Fruit fly (Drosophila melanogaster) whole organism, embryonic: Measurements from ENCODE around the gene kirre.

Source experiments
- B-H1 ChIP-seq: fragments of 200-800 bp; sonication (Bioruptor generic); IDR thresholded peaks from 3 replicates; pipeline ENCODE4 v1.3.6; 2022; ENCODE audit warnings: missing biosample characterization, missing genetic modification characterization
- B-H2 ChIP-seq: fragments of 200-800 bp; sonication (Bioruptor generic); optimal IDR thresholded peaks from 2 replicates; lab custom pipeline; 2018; ENCODE audit warnings: missing biosample characterization, mild to moderate bottlenecking, missing genetic modification characterization
- BtbVII ChIP-seq: fragments of 200-800 bp; sonication (Bioruptor generic); optimal IDR thresholded peaks from 3 replicates; lab custom pipeline; 2017; ENCODE audit warnings: missing biosample characterization, mild to moderate bottlenecking, missing genetic modification characterization
- CG10274 ChIP-seq: fragments of 200-800 bp; sonication (Bioruptor generic); optimal IDR thresholded peaks from 3 replicates; lab custom pipeline; 2017; ENCODE audit warnings: missing biosample characterization, mild to moderate bottlenecking, missing genetic modification characterization
- CG10543 ChIP-seq: fragments of 200-800 bp; sonication (Bioruptor generic); optimal IDR thresholded peaks from 3 replicates; lab custom pipeline; 2017; ENCODE audit warnings: missing biosample characterization, mild to moderate bottlenecking, missing genetic modification characterization, moderate library complexity
- CG10654 ChIP-seq: fragments of 200-800 bp; sonication (Bioruptor generic); optimal IDR thresholded peaks from 2 replicates; lab custom pipeline; 2016; ENCODE audit warnings: missing biosample characterization, missing genetic modification characterization
- CG11398 ChIP-seq: fragments of 200-800 bp; sonication (Bioruptor generic); optimal IDR thresholded peaks from 2 replicates; lab custom pipeline; 2016; ENCODE audit warnings: missing biosample characterization, missing genetic modification characterization
- CG11560 ChIP-seq: fragments of 200-800 bp; sonication (Bioruptor generic); IDR thresholded peaks from 3 replicates; pipeline ENCODE4 v1.3.6; 2022; ENCODE audit warnings: missing biosample characterization, missing genetic modification characterization
- CG13424 ChIP-seq: fragments of 200-800 bp; sonication (Bioruptor generic); optimal IDR thresholded peaks from 2 replicates; lab custom pipeline; 2019; ENCODE audit warnings: missing biosample characterization, mild to moderate bottlenecking, missing genetic modification characterization, moderate library complexity
- CG15073 ChIP-seq: fragments of 200-800 bp; sonication (Bioruptor generic); optimal IDR thresholded peaks from 2 replicates; lab custom pipeline; 2016; ENCODE audit warnings: missing biosample characterization, missing genetic modification characterization
- CG15514 ChIP-seq: fragments of 200-800 bp; sonication (Bioruptor generic); optimal IDR thresholded peaks from 3 replicates; lab custom pipeline; 2017; ENCODE audit warnings: missing biosample characterization, missing genetic modification characterization, mild to moderate bottlenecking, moderate library complexity, missing genetic modification reagents
- CG16813 ChIP-seq: fragments of 200-800 bp; sonication (Bioruptor generic); IDR thresholded peaks from 3 replicates; pipeline ENCODE4 v1.3.6; 2022; ENCODE audit warnings: missing biosample characterization, missing genetic modification characterization; ENCODE audit not compliant: partially characterized antibody
- CG17328 ChIP-seq: fragments of 200-800 bp; sonication (Bioruptor generic); IDR thresholded peaks from 2 replicates; pipeline ENCODE4 v1.3.6; 2022; ENCODE audit warnings: missing biosample characterization, missing genetic modification characterization
- CG17802 ChIP-seq: fragments of 200-800 bp; sonication (Bioruptor generic); optimal IDR thresholded peaks from 2 replicates; lab custom pipeline; 2018; ENCODE audit warnings: missing biosample characterization, mild to moderate bottlenecking, missing genetic modification characterization, moderate library complexity
- CG2202 ChIP-seq: fragments of 200-800 bp; sonication (Bioruptor generic); optimal IDR thresholded peaks from 2 replicates; lab custom pipeline; 2018; ENCODE audit warnings: missing biosample characterization, mild to moderate bottlenecking, missing genetic modification characterization
- CG32532 ChIP-seq: fragments of 200-800 bp; sonication (Bioruptor generic); IDR thresholded peaks from 2 replicates; pipeline ENCODE4 v1.3.6; 2022; ENCODE audit warnings: missing biosample characterization, missing genetic modification characterization
- CG3995 ChIP-seq: fragments of 200-800 bp; sonication (Bioruptor generic); optimal IDR thresholded peaks from 3 replicates; lab custom pipeline; 2016; ENCODE audit warnings: missing biosample characterization, missing genetic modification characterization
- CG4360 ChIP-seq: fragments of 200-800 bp; sonication (Bioruptor generic); IDR thresholded peaks from 2 replicates; pipeline ENCODE4 v1.3.6; 2022; ENCODE audit warnings: missing biosample characterization, missing genetic modification characterization
- CG7372 ChIP-seq: fragments of 200-800 bp; sonication (Bioruptor generic); IDR thresholded peaks from 2 replicates; pipeline ENCODE4 v1.3.6; 2022; ENCODE audit warnings: missing biosample characterization, missing genetic modification characterization
- HHEX ChIP-seq: fragments of 200-800 bp; sonication (Bioruptor generic); optimal IDR thresholded peaks from 3 replicates; lab custom pipeline; 2017; ENCODE audit warnings: missing biosample characterization, mild to moderate bottlenecking, missing genetic modification characterization, missing genetic modification reagents
- MESR4 ChIP-seq: fragments of 200-800 bp; sonication (Bioruptor generic); optimal IDR thresholded peaks from 2 replicates; lab custom pipeline; 2018; ENCODE audit warnings: missing biosample characterization, mild to moderate bottlenecking, missing genetic modification characterization, moderate library complexity
- Ptx1 ChIP-seq: fragments of 200-800 bp; sonication (Bioruptor generic); IDR thresholded peaks from 2 replicates; pipeline ENCODE4 v1.3.6; 2022; ENCODE audit warnings: missing biosample characterization, missing genetic modification characterization
- Scr ChIP-seq: fragments of 200-800 bp; sonication (Bioruptor generic); IDR thresholded peaks from 2 replicates; pipeline ENCODE4 v1.3.6; 2022; ENCODE audit warnings: missing biosample characterization, missing genetic modification characterization; ENCODE audit not compliant: partially characterized antibody
- Sin3A ChIP-seq: fragments of >200 bp; optimal IDR thresholded peaks from 2 replicates; lab custom pipeline; 2018
- Stat92E ChIP-seq, 3 experiments: fragments of >200 bp in 2 of 3; fragments of 200-800 bp in 1 of 3; sonication (Bioruptor generic) in 1 of 3; optimal IDR thresholded peaks; 2 replicates each; lab custom pipeline; 2017 to 2019; ENCODE audit warnings: missing biosample characterization in 3 of 3, missing genetic modification characterization in 3 of 3, mild to moderate bottlenecking in 1 of 3, moderate library complexity in 1 of 3
- Taf1 ChIP-seq: fragments of 200-800 bp; sonication (Bioruptor generic); IDR thresholded peaks from 2 replicates; pipeline ENCODE4 v1.3.6; 2022; ENCODE audit warnings: missing biosample characterization, missing genetic modification characterization
- Trl ChIP-seq, 3 experiments: fragments of >200 bp in 2 of 3; fragments of 200-800 bp in 1 of 3; sonication (Bioruptor generic) in 1 of 3; optimal IDR thresholded peaks; 2 replicates in 1 of 3; 3 replicates in 2 of 3; lab custom pipeline; 2016 to 2017; ENCODE audit warnings: missing biosample characterization in 1 of 3, missing genetic modification characterization in 1 of 3
- abd-A ChIP-seq: fragments of 200-800 bp; sonication (Bioruptor generic); optimal IDR thresholded peaks from 3 replicates; lab custom pipeline; 2019; ENCODE audit warnings: missing biosample characterization, mild to moderate bottlenecking, missing genetic modification characterization, moderate library complexity
- aop ChIP-seq: fragments of 200-800 bp; sonication (Bioruptor generic); IDR thresholded peaks from 2 replicates; pipeline ENCODE4 v1.3.6; 2022; ENCODE audit warnings: missing biosample characterization, missing genetic modification characterization
- ara ChIP-seq: fragments of 200-800 bp; sonication (Bioruptor generic); IDR thresholded peaks from 2 replicates; pipeline ENCODE4 v1.3.6; 2022; ENCODE audit warnings: missing biosample characterization, missing genetic modification characterization
- bsh ChIP-seq, 2 experiments: fragments of 200-800 bp; sonication (Bioruptor generic); optimal IDR thresholded peaks; 2 replicates each; lab custom pipeline; 2017 to 2018; ENCODE audit warnings: mild to moderate bottlenecking in 2 of 2, missing biosample characterization in 2 of 2, missing genetic modification characterization in 2 of 2, moderate library complexity in 1 of 2
- chinmo ChIP-seq: fragments of 200-800 bp; sonication (Bioruptor generic); IDR thresholded peaks from 4 replicates; pipeline ENCODE4 v1.3.6; 2022; ENCODE audit warnings: missing biosample characterization, missing genetic modification characterization; ENCODE audit not compliant: partially characterized antibody
- ci ChIP-seq: fragments of 200-800 bp; sonication (Bioruptor generic); IDR thresholded peaks from 3 replicates; pipeline ENCODE4 v1.3.6; 2022; ENCODE audit warnings: missing biosample characterization, missing genetic modification characterization
- dmrt11E ChIP-seq: fragments of 200-800 bp; sonication (Bioruptor generic); optimal IDR thresholded peaks from 3 replicates; lab custom pipeline; 2018; ENCODE audit warnings: missing biosample characterization, mild to moderate bottlenecking, missing genetic modification characterization, moderate library complexity
- dysf ChIP-seq: fragments of 200-800 bp; sonication (Bioruptor generic); IDR thresholded peaks from 3 replicates; pipeline ENCODE4 v1.3.6; 2022; ENCODE audit warnings: missing biosample characterization, missing genetic modification characterization
- grn ChIP-seq: fragments of 200-800 bp; sonication (Bioruptor generic); optimal IDR thresholded peaks from 3 replicates; lab custom pipeline; 2017; ENCODE audit warnings: missing biosample characterization, missing genetic modification characterization
- h ChIP-seq: fragments of >200 bp; optimal IDR thresholded peaks from 2 replicates; lab custom pipeline; 2017
- kay ChIP-seq: fragments of 200-800 bp; sonication (Bioruptor generic); optimal IDR thresholded peaks from 2 replicates; lab custom pipeline; 2016; ENCODE audit warnings: missing biosample characterization, missing genetic modification characterization
- lilli ChIP-seq: fragments of 200-800 bp; sonication (Bioruptor generic); optimal IDR thresholded peaks from 3 replicates; lab custom pipeline; 2016; ENCODE audit warnings: missing biosample characterization, missing genetic modification characterization
- nom ChIP-seq: fragments of 200-800 bp; sonication (Bioruptor generic); optimal IDR thresholded peaks from 2 replicates; lab custom pipeline; 2017; ENCODE audit warnings: missing biosample characterization, missing genetic modification characterization, mild to moderate bottlenecking, moderate library complexity, missing genetic modification reagents
- phol ChIP-seq: fragments of 200-800 bp; sonication (Bioruptor generic); optimal IDR thresholded peaks from 3 replicates; lab custom pipeline; 2018; ENCODE audit warnings: missing biosample characterization, mild to moderate bottlenecking, missing genetic modification characterization, moderate library complexity
- pros ChIP-seq: fragments of 200-800 bp; sonication (Bioruptor generic); optimal IDR thresholded peaks from 3 replicates; lab custom pipeline; 2019; ENCODE audit warnings: missing biosample characterization, mild to moderate bottlenecking, missing genetic modification characterization, moderate library complexity
- row ChIP-seq: fragments of 200-800 bp; sonication (Bioruptor generic); IDR thresholded peaks from 3 replicates; pipeline ENCODE4 v1.3.6; 2022; ENCODE audit warnings: missing biosample characterization, missing genetic modification characterization
- sens ChIP-seq: fragments of 200-800 bp; sonication (Bioruptor generic); peaks from one replicate; lab custom pipeline; 2016; ENCODE audit warnings: missing biosample characterization, missing genetic modification characterization
- sim ChIP-seq: fragments of 200-800 bp; sonication (Bioruptor generic); IDR thresholded peaks from 2 replicates; pipeline ENCODE4 v1.3.6; 2022; ENCODE audit warnings: missing biosample characterization, missing genetic modification characterization
- sqz ChIP-seq: fragments of 200-800 bp; sonication (Bioruptor generic); optimal IDR thresholded peaks from 3 replicates; lab custom pipeline; 2018; ENCODE audit warnings: missing biosample characterization, mild to moderate bottlenecking, missing genetic modification characterization
- ssp ChIP-seq: fragments of 200-800 bp; sonication (Bioruptor generic); IDR thresholded peaks from 2 replicates; pipeline ENCODE4 v1.3.6; 2022; ENCODE audit warnings: missing biosample characterization, missing genetic modification characterization
- toy ChIP-seq: fragments of 200-800 bp; sonication (Bioruptor generic); IDR thresholded peaks from 2 replicates; pipeline ENCODE4 v1.3.6; 2022; ENCODE audit warnings: missing biosample characterization, missing genetic modification characterization
- twi ChIP-seq: fragments of 200-800 bp; optimal IDR thresholded peaks from 2 replicates; lab custom pipeline; 2019; ENCODE audit warnings: missing biosample characterization, mild to moderate bottlenecking, missing genetic modification characterization, moderate library complexity

The kirre gene

DNA sequence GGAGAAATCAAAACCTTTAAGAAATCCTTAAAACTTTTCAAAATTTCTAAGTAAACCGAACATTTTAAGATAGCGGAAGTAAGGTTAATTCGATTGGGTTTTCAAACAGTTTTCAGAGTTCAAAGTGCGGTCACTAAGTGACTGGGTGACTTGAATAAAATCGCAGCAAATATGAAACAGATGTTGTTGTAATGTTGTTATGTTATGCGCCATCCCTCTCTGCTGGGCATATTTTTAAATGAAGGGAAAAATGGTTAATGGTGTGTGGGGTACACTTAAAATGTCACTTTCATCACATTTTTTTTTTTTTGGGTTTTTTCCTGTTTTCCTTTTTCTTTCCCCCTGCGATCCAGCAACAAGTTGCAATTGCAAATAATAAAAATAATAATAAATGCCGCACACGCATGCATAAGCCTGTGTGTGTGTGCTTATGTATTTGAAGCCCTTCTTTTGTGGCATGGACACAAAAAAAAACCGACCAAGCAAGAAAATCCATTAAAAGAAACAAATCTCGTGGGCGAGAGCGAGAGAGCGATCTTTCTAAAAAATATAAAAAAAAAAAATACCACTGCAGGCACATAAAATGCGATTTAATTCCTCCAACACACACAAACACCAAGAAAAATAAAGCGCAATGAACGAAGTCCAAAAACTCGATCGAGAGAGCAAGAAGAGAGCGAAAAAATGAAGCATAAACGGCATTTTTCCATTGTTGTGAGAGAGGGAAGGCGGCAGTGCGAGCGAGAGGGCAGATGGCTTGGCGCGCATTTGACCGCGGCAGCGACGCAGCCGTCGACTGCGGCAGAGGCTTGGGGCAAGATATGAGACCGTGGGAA is 421.6 kb downstream of the kirre start:
- TF ChIP-seq Taf1, result no peak
- no peak for TF ChIP-seq MESR4
- no peak for TF ChIP-seq Sin3A (lab: Kevin White, UChicago)
- no peak for TF ChIP-seq grn (GFP tag; lab: Kevin White, UChicago)
- no peak for TF ChIP-seq CG17802 (tag; lab: Kevin White, UChicago)
- peak; percentile 86 for TF ChIP-seq nom (GFP tag; lab: Kevin White, UChicago)
- no peak for TF ChIP-seq CG10654 (GFP tag; lab: Kevin White, UChicago)
- no peak for TF ChIP-seq h (lab: Kevin White, UChicago)
- peak; percentile 47 for TF ChIP-seq pros (GFP tag; lab: Kevin White, UChicago)
- no peak for TF ChIP-seq phol (tag; lab: Kevin White, UChicago)
- no peak for TF ChIP-seq dysf (GFP tag; lab: Robert Waterston, UW)
- TF ChIP-seq CG13424 (tag; lab: Kevin White, UChicago), result no peak
- TF ChIP-seq Trl (optimal IDR thresholded peaks at IDR 0.05; lab: Kevin White, UChicago), result peak; percentile 49 to 74
- no peak for TF ChIP-seq Trl (GFP tag; optimal IDR thresholded peaks at IDR 0.05; lab: Kevin White, UChicago)
- no peak for TF ChIP-seq Stat92E (GFP tag; optimal IDR thresholded peaks at IDR 0.05; lab: Kevin White, UChicago)
- TF ChIP-seq ssp (GFP tag; lab: Robert Waterston, UW), result no peak
- TF ChIP-seq lilli (GFP tag; lab: Kevin White, UChicago), result no peak
- no peak for TF ChIP-seq CG32532
- TF ChIP-seq dmrt11E (tag; lab: Kevin White, UChicago), result no peak
- peak; percentile 39 for TF ChIP-seq abd-A (tag; lab: Kevin White, UChicago)
- TF ChIP-seq HHEX (GFP tag; lab: Kevin White, UChicago), result no peak
- TF ChIP-seq CG3995 (GFP tag; lab: Kevin White, UChicago), result no peak
- no peak for TF ChIP-seq ci (GFP tag; lab: Robert Waterston, UW)
- TF ChIP-seq twi (tag; lab: Kevin White, UChicago), result peak; percentile 83
- TF ChIP-seq ara (GFP tag; lab: Robert Waterston, UW), result 0 out of 2 replicates have a peak, but pooled peaks have one; percentile 7
- TF ChIP-seq BtbVII (GFP tag; lab: Kevin White, UChicago), result no peak
- no peak for TF ChIP-seq kay
- no peak for TF ChIP-seq aop (GFP tag; lab: Robert Waterston, UW)
- TF ChIP-seq row, result no peak
- TF ChIP-seq CG11398, result no peak
- no peak for TF ChIP-seq CG10543 (GFP tag; lab: Kevin White, UChicago)
- no peak for TF ChIP-seq Scr (GFP tag; lab: Robert Waterston, UW)
- peak; percentile 36 for TF ChIP-seq sens (GFP tag; lab: Kevin White, UChicago)
- TF ChIP-seq CG7372 (GFP tag; lab: Robert Waterston, UW), result no peak
- TF ChIP-seq sqz (GFP tag; lab: Kevin White, UChicago), result peak; percentile 97
- no peak for TF ChIP-seq CG16813 (GFP tag; lab: Robert Waterston, UW)
- TF ChIP-seq toy (GFP tag; lab: Robert Waterston, UW), result no peak
- no peak for TF ChIP-seq CG10274
- peak in 1 of 2 experiments; percentile 30 for TF ChIP-seq bsh (GFP tag; optimal IDR thresholded peaks at IDR 0.05; lab: Kevin White, UChicago)
- no peak for TF ChIP-seq CG15514 (GFP tag; lab: Kevin White, UChicago)
- no peak for TF ChIP-seq B-H1 (GFP tag; lab: Robert Waterston, UW)
- TF ChIP-seq CG11560, result no peak
- no peak for TF ChIP-seq sim
- no peak for TF ChIP-seq CG15073 (GFP tag; lab: Kevin White, UChicago)
- TF ChIP-seq B-H2, result no peak
- TF ChIP-seq CG4360, result peak; percentile 62
- peak; percentile 62; the same call in 2 of the 4 replicates for TF ChIP-seq chinmo (GFP tag; lab: Robert Waterston, UW)
- TF ChIP-seq CG17328 (GFP tag; lab: Robert Waterston, UW), result no peak
- no peak for TF ChIP-seq CG2202 (tag; lab: Kevin White, UChicago)
- no peak for TF ChIP-seq Ptx1 (GFP tag; lab: Robert Waterston, UW)
